Worm (Caenorhabditis elegans) whole organism, young adult: ENCODE results near the gene R05F9.11.

ENCODE experiments used
- T07F8.4 ChIP-seq: sonication (generic microtip); optimal IDR thresholded peaks from 2 replicates; lab custom pipeline; 2016; ENCODE audit warnings: mild to moderate bottlenecking, missing genetic modification characterization, moderate library complexity, missing compliant biosample characterization
- ama-1 ChIP-seq, 3 experiments: fragments of 150-350 bp in 1 of 3; sonication (generic microtip) in 2 of 3; optimal IDR thresholded peaks; 2 replicates each; lab custom pipeline; 2014 to 2018; ENCODE audit warnings: missing biosample characterization in 2 of 3, missing genetic modification characterization in 2 of 3, missing genetic modification reagents in 2 of 3
- bed-2 ChIP-seq: fragments of 200-800 bp; sonication (Bioruptor generic); IDR thresholded peaks from 2 replicates; pipeline ENCODE4 v1.3.6; 2022; ENCODE audit warnings: missing genetic modification reagents, missing genetic modification characterization, missing compliant biosample characterization
- ets-4 ChIP-seq: fragments of 200-800 bp; sonication (Bioruptor generic); optimal IDR thresholded peaks from 2 replicates; lab custom pipeline; 2018; ENCODE audit warnings: mild to moderate bottlenecking, missing genetic modification characterization, missing compliant biosample characterization
- lin-35 ChIP-seq, 3 experiments: fragments of 150-350 bp in 2 of 3; sonication (generic microtip) in 1 of 3; optimal IDR thresholded peaks; 2 replicates each; lab custom pipeline; 2014 to 2018; ENCODE audit warnings: missing biosample characterization in 3 of 3, missing genetic modification characterization in 3 of 3, missing genetic modification reagents in 3 of 3
- nfya-1 ChIP-seq: sonication (generic microtip); optimal IDR thresholded peaks from 2 replicates; lab custom pipeline; 2017; ENCODE audit warnings: antibody characterized with exemption, missing compliant biosample characterization, missing genetic modification characterization, borderline replicate concordance; ENCODE audit not compliant: insufficient read depth
- pha-4 ChIP-seq: fragments of 150-350 bp; sonication (generic microtip); optimal IDR thresholded peaks from 2 replicates; lab custom pipeline; 2014; ENCODE audit warnings: missing biosample characterization, missing genetic modification reagents, missing genetic modification characterization
- sea-2 ChIP-seq: fragments of 200-800 bp; sonication (Bioruptor generic); IDR thresholded peaks from 2 replicates; pipeline ENCODE4 v1.3.6; 2022; ENCODE audit warnings: missing genetic modification characterization, missing compliant biosample characterization
- snpc-4 ChIP-seq, 5 experiments: fragments of 150-350 bp in 1 of 5; sonication (generic microtip) in 4 of 5; optimal IDR thresholded peaks; 2 replicates each; lab custom pipeline; 2014 to 2018; ENCODE audit warnings: missing genetic modification characterization in 5 of 5, missing biosample characterization in 3 of 5, antibody characterized with exemption in 2 of 5, mild to moderate bottlenecking in 2 of 5, missing compliant biosample characterization in 2 of 5, missing genotype in 2 of 5, moderate library complexity in 2 of 5, missing genetic modification reagents in 1 of 5
- tbx-9 ChIP-seq: sonication (generic microtip); optimal IDR thresholded peaks from 2 replicates; lab custom pipeline; 2016; ENCODE audit warnings: borderline replicate concordance, missing genetic modification characterization, inconsistent platforms, missing compliant biosample characterization
- zim-3 ChIP-seq: sonication (generic microtip); optimal IDR thresholded peaks from 2 replicates; lab custom pipeline; 2017; ENCODE audit warnings: mild to moderate bottlenecking, missing genetic modification characterization, moderate library complexity, missing compliant biosample characterization

- TF ChIP-seq pha-4 (tag; lab: Kevin White, UChicago), result no peak
- TF ChIP-seq ets-4 (GFP tag; lab: Kevin White, UChicago), result no peak
- TF ChIP-seq nfya-1 (tag; lab: Kevin White, UChicago), result no peak
- no peak for TF ChIP-seq lin-35 (GFP tag; optimal IDR thresholded peaks at IDR 0.05; lab: Kevin White, UChicago)
- no peak for TF ChIP-seq T07F8.4 (tag; lab: Kevin White, UChicago)
- no peak for TF ChIP-seq zim-3 (tag; lab: Kevin White, UChicago)
- no peak for TF ChIP-seq snpc-4 (GFP tag; optimal IDR thresholded peaks at IDR 0.05; lab: Kevin White, UChicago)
- TF ChIP-seq snpc-4 (tag; optimal IDR thresholded peaks at IDR 0.05; lab: Kevin White, UChicago), result no peak
- no peak for TF ChIP-seq sea-2 (GFP tag; lab: Robert Waterston, UW)
- no peak for TF ChIP-seq bed-2 (GFP tag; lab: Robert Waterston, UW)
- no peak for TF ChIP-seq ama-1 (optimal IDR thresholded peaks at IDR 0.05; lab: Kevin White, UChicago)
- no peak for TF ChIP-seq ama-1 (GFP tag; optimal IDR thresholded peaks at IDR 0.05; lab: Kevin White, UChicago)
- no peak for TF ChIP-seq tbx-9 (tag; lab: Kevin White, UChicago)
Measured at ce11 chrII:4941541-4942206, 27.7 kb upstream of the R05F9.11 start, which contains the start of gene ZK546.19.
